Fruit fly (Drosophila melanogaster): ENCODE measurements around the gene C3G.
A peak's percentile ranks its signal among the peaks of the same experiment; 100 is the strongest.

C3G gene

DNA sequence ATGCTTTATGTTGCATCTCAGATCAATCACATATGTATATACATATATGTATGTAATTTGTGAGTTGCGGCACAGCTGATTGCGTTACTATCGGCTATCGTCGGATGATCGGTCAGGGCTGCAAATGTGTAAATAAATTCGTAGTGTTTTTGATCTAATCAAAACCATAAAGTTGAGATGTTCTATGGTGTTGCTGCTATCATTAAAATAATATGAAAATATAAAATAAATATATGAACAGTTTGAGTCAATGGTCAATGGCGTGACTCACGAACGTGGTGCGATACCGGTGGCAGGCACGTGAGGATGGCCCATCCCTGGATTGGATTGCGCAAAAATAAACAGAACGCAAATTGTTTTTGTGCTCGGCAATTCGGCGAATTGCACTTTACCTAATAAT is 32.5 kb downstream of the C3G start, which contains the start of gene Coq7 (continued):
- TF ChIP-seq CG30403 (GFP tag; optimal IDR thresholded peaks at IDR 0.05) (peak; percentile 93), CG14667 (GFP tag; IDR thresholded peaks at IDR 0.05) (peak; percentile 86), CG9817 (tag; optimal IDR thresholded peaks at IDR 0.05) (peak; percentile 88), HmgD (GFP tag; optimal IDR thresholded peaks at IDR 0.05) (no peak), CG12155 (GFP tag; optimal IDR thresholded peaks at IDR 0.05) (peak; percentile 86), danr (GFP tag; IDR thresholded peaks at IDR 0.05) (peak; percentile 83), CG7271 (tag; optimal IDR thresholded peaks at IDR 0.05) (peak; percentile 69), ab (GFP tag; optimal IDR thresholded peaks at IDR 0.05) (no peak), CG4820 (GFP tag; optimal IDR thresholded peaks at IDR 0.05) (peak; percentile 87), org-1 (GFP tag; optimal IDR thresholded peaks at IDR 0.05) (peak; percentile 56), seq (GFP tag; IDR thresholded peaks at IDR 0.05) (peak; percentile 84), Fer2 (tag; optimal IDR thresholded peaks at IDR 0.05) (no peak), grau (tag; optimal IDR thresholded peaks at IDR 0.05) (peak; percentile 85), CG12659 (GFP tag; optimal IDR thresholded peaks at IDR 0.05) (peak; percentile 89), CG7372 (GFP tag; IDR thresholded peaks at IDR 0.05) (peak; percentile 86), Rx (GFP tag; IDR thresholded peaks at IDR 0.05) (peak; percentile 89), pfk (GFP tag; optimal IDR thresholded peaks at IDR 0.05) (no peak), H15 (GFP tag; IDR thresholded peaks at IDR 0.05) (peak; percentile 88), gem (tag; optimal IDR thresholded peaks at IDR 0.05) (peak; percentile 92), sima (GFP tag; optimal IDR thresholded peaks at IDR 0.05) (no peak), dysf (GFP tag; IDR thresholded peaks at IDR 0.05) (peak; percentile 91), tap (tag; optimal IDR thresholded peaks at IDR 0.05) (no peak), Nf-YC (tag; optimal IDR thresholded peaks at IDR 0.05) (no peak), pros (GFP tag; optimal IDR thresholded peaks at IDR 0.05) (no peak), CG32767 (GFP tag; IDR thresholded peaks at IDR 0.05) (peak; percentile 84), HLHmδ (GFP tag; optimal IDR thresholded peaks at IDR 0.05) (no peak), CG12219 (GFP tag; optimal IDR thresholded peaks at IDR 0.05) (peak; percentile 76), ac (GFP tag; optimal IDR thresholded peaks at IDR 0.05) (peak; percentile 23), Ets97D (GFP tag; optimal IDR thresholded peaks at IDR 0.05) (peak; percentile 61), pzg (GFP tag; optimal IDR thresholded peaks at IDR 0.05) (peak; percentile 66), bcd (GFP tag; optimal IDR thresholded peaks at IDR 0.05) (peak; percentile 83), CG1792 (GFP tag; optimal IDR thresholded peaks at IDR 0.05) (no peak), CG31365 (tag; optimal IDR thresholded peaks at IDR 0.05) (no peak), NK7.1 (GFP tag; optimal IDR thresholded peaks at IDR 0.05) (peak; percentile 3), lilli (GFP tag; optimal IDR thresholded peaks at IDR 0.05) (peak; percentile 89), Sin3A (optimal IDR thresholded peaks at IDR 0.05) (peak; percentile 55), ftz-f1 (GFP tag; optimal IDR thresholded peaks at IDR 0.05) (peak; percentile 56), her (GFP tag; optimal IDR thresholded peaks at IDR 0.05) (no peak), kni (GFP tag; optimal IDR thresholded peaks at IDR 0.05) (no peak), CG10462 (GFP tag; optimal IDR thresholded peaks at IDR 0.05) (peak; percentile 77), HHEX (GFP tag; optimal IDR thresholded peaks at IDR 0.05) (peak; percentile 80), corto (GFP tag; optimal IDR thresholded peaks at IDR 0.05) (peak; percentile 54), CG34376 (GFP tag; optimal IDR thresholded peaks at IDR 0.05) (peak; percentile 71), CG13123 (GFP tag; optimal IDR thresholded peaks at IDR 0.05) (peak; percentile 85), cg (GFP tag; optimal IDR thresholded peaks at IDR 0.05) (peak; percentile 64), Dad (GFP tag; optimal IDR thresholded peaks at IDR 0.05) (peak; percentile 62), CG6272 (GFP tag; IDR thresholded peaks at IDR 0.05) (peak; percentile 94), CG42726 (GFP tag; IDR thresholded peaks at IDR 0.05; ENCODE audit: partially characterized antibody) (peak; percentile 95), CG6813 (GFP tag; optimal IDR thresholded peaks at IDR 0.05) (peak; percentile 62), Lhr (GFP tag; optimal IDR thresholded peaks at IDR 0.05) (peak; percentile 67), Aef1 (GFP tag; IDR thresholded peaks at IDR 0.05) (peak; percentile 92), CG1832 (GFP tag; optimal IDR thresholded peaks at IDR 0.05) (no peak)

Data from whole organism, embryonic.